Fruit fly (Drosophila melanogaster) whole organism, embryonic: ENCODE data around the gene PNPase.

Source experiments
- B-H1 ChIP-seq: fragments of 200-800 bp; sonication (Bioruptor generic); IDR thresholded peaks from 3 replicates; pipeline ENCODE4 v1.3.6; 2022; ENCODE audit warnings: missing biosample characterization, missing genetic modification characterization
- CG10979 ChIP-seq: fragments of 200-800 bp; sonication (Bioruptor generic); optimal IDR thresholded peaks from 2 replicates; lab custom pipeline; 2018; ENCODE audit warnings: missing biosample characterization, mild to moderate bottlenecking, missing genetic modification characterization, moderate library complexity
- CG11456 ChIP-seq: fragments of 200-800 bp; sonication (Bioruptor generic); IDR thresholded peaks from 3 replicates; pipeline ENCODE4 v1.3.6; 2022; ENCODE audit warnings: missing biosample characterization, missing genetic modification characterization
- CG12104 ChIP-seq: fragments of 200-800 bp; sonication (Bioruptor generic); optimal IDR thresholded peaks from 3 replicates; lab custom pipeline; 2016; ENCODE audit warnings: missing biosample characterization, missing genetic modification characterization
- CG13296 ChIP-seq: fragments of 200-800 bp; sonication (Bioruptor generic); optimal IDR thresholded peaks from 3 replicates; lab custom pipeline; 2018; ENCODE audit warnings: missing biosample characterization, mild to moderate bottlenecking, missing genetic modification characterization
- CG14441 ChIP-seq: fragments of 200-800 bp; sonication (Bioruptor generic); IDR thresholded peaks from 2 replicates; pipeline ENCODE4 v1.3.6; 2022; ENCODE audit warnings: missing biosample characterization, missing genetic modification characterization
- CG1529 ChIP-seq: fragments of 200-800 bp; sonication (Bioruptor generic); optimal IDR thresholded peaks from 3 replicates; lab custom pipeline; 2018; ENCODE audit warnings: missing biosample characterization, missing genetic modification characterization
- CG15479 ChIP-seq: fragments of 200-800 bp; sonication (Bioruptor generic); optimal IDR thresholded peaks from 3 replicates; lab custom pipeline; 2019; ENCODE audit warnings: missing biosample characterization, mild to moderate bottlenecking, missing genetic modification characterization, moderate library complexity
- CG16863 ChIP-seq: fragments of 200-800 bp; sonication (Bioruptor generic); optimal IDR thresholded peaks from 3 replicates; lab custom pipeline; 2016; ENCODE audit warnings: missing biosample characterization, missing genetic modification characterization
- CG17328 ChIP-seq: fragments of 200-800 bp; sonication (Bioruptor generic); IDR thresholded peaks from 2 replicates; pipeline ENCODE4 v1.3.6; 2022; ENCODE audit warnings: missing biosample characterization, missing genetic modification characterization
- CG17359 ChIP-seq: fragments of 200-800 bp; sonication (Bioruptor generic); optimal IDR thresholded peaks from 3 replicates; lab custom pipeline; 2018; ENCODE audit warnings: missing biosample characterization, mild to moderate bottlenecking, missing genetic modification characterization, moderate library complexity
- CG2202 ChIP-seq: fragments of 200-800 bp; sonication (Bioruptor generic); optimal IDR thresholded peaks from 2 replicates; lab custom pipeline; 2018; ENCODE audit warnings: missing biosample characterization, mild to moderate bottlenecking, missing genetic modification characterization
- CG2678 ChIP-seq: fragments of 200-800 bp; sonication (Bioruptor generic); optimal IDR thresholded peaks from 3 replicates; lab custom pipeline; 2019; ENCODE audit warnings: missing biosample characterization, mild to moderate bottlenecking, missing genetic modification characterization, moderate library complexity
- CG3065 ChIP-seq: fragments of 200-800 bp; sonication (Bioruptor generic); optimal IDR thresholded peaks from 2 replicates; lab custom pipeline; 2016; ENCODE audit warnings: missing biosample characterization, missing genetic modification characterization
- CG6175 ChIP-seq: fragments of 200-800 bp; sonication (Bioruptor generic); IDR thresholded peaks from 3 replicates; pipeline ENCODE4 v1.3.6; 2022; ENCODE audit warnings: missing biosample characterization, missing genetic modification characterization
- CG8944 ChIP-seq: fragments of 200-800 bp; sonication (Bioruptor generic); optimal IDR thresholded peaks from 3 replicates; lab custom pipeline; 2016; ENCODE audit warnings: missing biosample characterization, missing genetic modification characterization
- CG9876 ChIP-seq: fragments of 200-800 bp; sonication (Bioruptor generic); optimal IDR thresholded peaks from 2 replicates; lab custom pipeline; 2016; ENCODE audit warnings: missing biosample characterization, missing genetic modification characterization
- Camta ChIP-seq: fragments of 200-800 bp; sonication (Bioruptor generic); optimal IDR thresholded peaks from 2 replicates; lab custom pipeline; 2016; ENCODE audit warnings: missing biosample characterization, missing genetic modification characterization
- Dad ChIP-seq: fragments of 200-800 bp; sonication (Bioruptor generic); optimal IDR thresholded peaks from 3 replicates; lab custom pipeline; 2016; ENCODE audit warnings: missing biosample characterization, missing genetic modification characterization
- Dfd ChIP-seq, 2 experiments: fragments of >200 bp; optimal IDR thresholded peaks; 2 replicates each; lab custom pipeline; 2017; ENCODE audit warnings: missing biosample characterization in 2 of 2, missing genetic modification characterization in 2 of 2
- Dp ChIP-seq: fragments of 200-800 bp; sonication (Bioruptor generic); optimal IDR thresholded peaks from 2 replicates; lab custom pipeline; 2018; ENCODE audit warnings: missing biosample characterization, mild to moderate bottlenecking, missing genetic modification characterization, moderate library complexity
- Drgx ChIP-seq: fragments of 200-800 bp; sonication (Bioruptor generic); IDR thresholded peaks from 2 replicates; pipeline ENCODE4 v1.3.6; 2022; ENCODE audit warnings: missing biosample characterization, missing genetic modification characterization
- E2f2 ChIP-seq: fragments of 200-800 bp; sonication (Bioruptor generic); IDR thresholded peaks from 2 replicates; pipeline ENCODE4 v1.3.6; 2022; ENCODE audit warnings: missing biosample characterization, missing genetic modification characterization
- ERR ChIP-seq: fragments of 200-800 bp; sonication (Bioruptor generic); optimal IDR thresholded peaks from 2 replicates; lab custom pipeline; 2016; ENCODE audit warnings: missing biosample characterization, missing genetic modification characterization
- Fer2 ChIP-seq: fragments of 200-800 bp; sonication (Bioruptor generic); optimal IDR thresholded peaks from 2 replicates; lab custom pipeline; 2018; ENCODE audit warnings: missing biosample characterization, mild to moderate bottlenecking, missing genetic modification characterization, moderate library complexity
- Fer3 ChIP-seq: fragments of 200-800 bp; sonication (Bioruptor generic); optimal IDR thresholded peaks from 2 replicates; lab custom pipeline; 2018; ENCODE audit warnings: missing biosample characterization, mild to moderate bottlenecking, missing genetic modification characterization, moderate library complexity
- Hmr ChIP-seq: fragments of 200-800 bp; sonication (Bioruptor generic); optimal IDR thresholded peaks from 3 replicates; lab custom pipeline; 2017; ENCODE audit warnings: mild to moderate bottlenecking, missing biosample characterization, missing genetic modification reagents, missing genetic modification characterization
- Hr78 ChIP-seq, 2 experiments: fragments of 200-800 bp in 1 of 2; fragments of >200 bp in 1 of 2; sonication (Bioruptor generic) in 1 of 2; optimal IDR thresholded peaks; 2 replicates each; lab custom pipeline; 2017 to 2019; ENCODE audit warnings: missing biosample characterization in 2 of 2, missing genetic modification characterization in 2 of 2, mild to moderate bottlenecking in 1 of 2, moderate library complexity in 1 of 2
- Med ChIP-seq: fragments of 200-800 bp; sonication (Bioruptor generic); peaks from one replicate; lab custom pipeline; 2016; ENCODE audit warnings: missing biosample characterization, missing genetic modification characterization, mild to moderate bottlenecking, inconsistent platforms, moderate library complexity
- PHDP ChIP-seq: fragments of 200-800 bp; sonication (Bioruptor generic); optimal IDR thresholded peaks from 3 replicates; lab custom pipeline; 2018; ENCODE audit warnings: missing biosample characterization, mild to moderate bottlenecking, missing genetic modification characterization, moderate library complexity
- Rfx ChIP-seq: fragments of 200-800 bp; sonication (Bioruptor generic); IDR thresholded peaks from 2 replicates; pipeline ENCODE4 v1.3.6; 2022; ENCODE audit warnings: missing biosample characterization, missing genetic modification characterization
- Sin3A ChIP-seq: fragments of >200 bp; optimal IDR thresholded peaks from 2 replicates; lab custom pipeline; 2018
- Six4 ChIP-seq: fragments of 200-800 bp; sonication (Bioruptor generic); optimal IDR thresholded peaks from 2 replicates; lab custom pipeline; 2016; ENCODE audit warnings: missing biosample characterization, missing genetic modification characterization
- ap ChIP-seq: fragments of 200-800 bp; sonication (Bioruptor generic); IDR thresholded peaks from 2 replicates; pipeline ENCODE4 v1.3.6; 2022; ENCODE audit warnings: missing biosample characterization, missing genetic modification characterization
- ase ChIP-seq: fragments of 200-800 bp; sonication (Bioruptor generic); IDR thresholded peaks from 3 replicates; pipeline ENCODE4 v1.3.6; 2022; ENCODE audit warnings: missing biosample characterization, missing genetic modification characterization
- chm ChIP-seq: fragments of 200-800 bp; sonication (Bioruptor generic); IDR thresholded peaks from 2 replicates; pipeline ENCODE4 v1.3.6; 2022; ENCODE audit warnings: missing biosample characterization, missing genetic modification characterization
- croc ChIP-seq: fragments of 200-800 bp; sonication (Bioruptor generic); conservative IDR thresholded peaks from 3 replicates; pipeline ENCODE4 v1.3.6; 2022; ENCODE audit warnings: missing biosample characterization, missing genetic modification characterization
- crol ChIP-seq: fragments of 200-800 bp; sonication (Bioruptor generic); IDR thresholded peaks from 2 replicates; pipeline ENCODE4 v1.3.6; 2022; ENCODE audit warnings: missing biosample characterization, missing genetic modification characterization
- danr ChIP-seq: fragments of 200-800 bp; sonication (Bioruptor generic); IDR thresholded peaks from 2 replicates; pipeline ENCODE4 v1.3.6; 2022; ENCODE audit warnings: missing biosample characterization, missing genetic modification characterization
- fd102C ChIP-seq: fragments of 200-800 bp; sonication (Bioruptor generic); optimal IDR thresholded peaks from 2 replicates; lab custom pipeline; 2018; ENCODE audit warnings: missing biosample characterization, mild to moderate bottlenecking, missing genetic modification characterization, moderate library complexity
- fru ChIP-seq: fragments of >200 bp; optimal IDR thresholded peaks from 2 replicates; lab custom pipeline; 2017
- grau ChIP-seq: fragments of 200-800 bp; optimal IDR thresholded peaks from 3 replicates; lab custom pipeline; 2019; ENCODE audit warnings: missing biosample characterization, mild to moderate bottlenecking, missing genetic modification characterization, moderate library complexity
- ind ChIP-seq: fragments of 200-800 bp; sonication (Bioruptor generic); optimal IDR thresholded peaks from 3 replicates; lab custom pipeline; 2016; ENCODE audit warnings: missing biosample characterization, missing genetic modification characterization
- luna ChIP-seq: fragments of 200-800 bp; sonication (Bioruptor generic); optimal IDR thresholded peaks from 2 replicates; lab custom pipeline; 2016; ENCODE audit warnings: missing biosample characterization, missing genetic modification characterization
- maf-S ChIP-seq: fragments of 200-800 bp; sonication (Bioruptor generic); optimal IDR thresholded peaks from 2 replicates; lab custom pipeline; 2016; ENCODE audit warnings: missing biosample characterization, missing genetic modification characterization
- pb ChIP-seq: fragments of 200-800 bp; sonication (Bioruptor generic); optimal IDR thresholded peaks from 3 replicates; lab custom pipeline; 2016; ENCODE audit warnings: missing biosample characterization, missing genetic modification characterization
- peb ChIP-seq: fragments of 200-800 bp; sonication (Bioruptor generic); IDR thresholded peaks from 2 replicates; pipeline ENCODE4 v1.3.6; 2022; ENCODE audit warnings: missing biosample characterization, missing genetic modification characterization
- pfk ChIP-seq: fragments of 200-800 bp; sonication (Bioruptor generic); optimal IDR thresholded peaks from 2 replicates; lab custom pipeline; 2018; ENCODE audit warnings: missing biosample characterization, mild to moderate bottlenecking, missing genetic modification characterization, moderate library complexity
- run ChIP-seq: fragments of 200-800 bp; sonication (Bioruptor generic); optimal IDR thresholded peaks from 3 replicates; lab custom pipeline; 2018; ENCODE audit warnings: missing biosample characterization, mild to moderate bottlenecking, missing genetic modification characterization
- sima ChIP-seq: fragments of 200-800 bp; sonication (Bioruptor generic); optimal IDR thresholded peaks from 2 replicates; lab custom pipeline; 2016; ENCODE audit warnings: missing biosample characterization, missing genetic modification characterization
- trh ChIP-seq: fragments of 200-800 bp; sonication (Bioruptor generic); optimal IDR thresholded peaks from 2 replicates; lab custom pipeline; 2016; ENCODE audit warnings: missing biosample characterization, missing genetic modification characterization
- ttk ChIP-seq: fragments of 200-800 bp; sonication (Bioruptor generic); IDR thresholded peaks from 2 replicates; pipeline ENCODE4 v2.1.2; 2022; ENCODE audit warnings: missing biosample characterization, missing genetic modification characterization

PNPase gene

DNA sequence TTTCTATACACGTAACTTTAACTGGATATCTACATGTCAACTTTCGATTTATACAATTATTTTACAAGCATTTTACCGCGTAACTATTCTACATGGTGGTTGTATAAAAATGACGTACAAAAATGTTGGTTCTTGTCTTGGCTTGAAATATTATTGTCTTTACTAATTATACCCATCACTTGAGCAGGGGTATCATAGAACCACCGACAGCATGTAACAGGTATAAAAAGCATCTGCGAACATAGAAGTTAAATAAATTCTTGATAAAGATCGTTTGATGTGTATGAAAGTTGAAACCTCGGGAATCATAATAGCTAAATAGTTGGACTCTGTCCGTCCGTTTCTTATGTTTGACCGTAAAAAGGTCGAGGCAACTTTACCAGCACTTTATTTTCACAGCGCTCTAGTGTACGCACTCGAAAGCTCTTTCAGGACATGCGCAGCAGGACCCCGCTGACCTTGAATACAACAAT lies 24.0 kb downstream of the PNPase start (continued):
- TF ChIP-seq CG17328 (GFP tag; lab: Robert Waterston, UW): peak; percentile 61; the same call in 1 of the 2 replicates
- peak; percentile 44 for TF ChIP-seq E2f2
- TF ChIP-seq peb: no peak
- no peak for TF ChIP-seq sima (GFP tag; lab: Kevin White, UChicago)
- TF ChIP-seq CG2202 (tag; lab: Kevin White, UChicago): peak; percentile 11
- TF ChIP-seq CG10979 (tag; lab: Kevin White, UChicago): no peak
- TF ChIP-seq ttk (GFP tag; lab: Robert Waterston, UW): peak; percentile 45
- TF ChIP-seq ERR (GFP tag; lab: Kevin White, UChicago): no peak
- no peak for TF ChIP-seq ap
- peak; percentile 17 for TF ChIP-seq Dad (GFP tag; lab: Kevin White, UChicago)
- TF ChIP-seq B-H1 (GFP tag; lab: Robert Waterston, UW): no peak; the same call in 2 of the 3 replicates
- TF ChIP-seq CG15479 (GFP tag; lab: Kevin White, UChicago): no peak
- TF ChIP-seq CG9876 (GFP tag; lab: Kevin White, UChicago): no peak
- peak; percentile 4 for TF ChIP-seq Dp (GFP tag; lab: Kevin White, UChicago)
- no peak for TF ChIP-seq Camta (GFP tag; lab: Kevin White, UChicago)
- no peak for TF ChIP-seq crol (GFP tag; lab: Robert Waterston, UW)
- no peak for TF ChIP-seq fru (lab: Kevin White, UChicago)
- TF ChIP-seq ase: peak; percentile 23; the same call in 1 of the 3 replicates
- peak; percentile 85 for TF ChIP-seq Hmr (GFP tag; lab: Kevin White, UChicago)
- peak; percentile 55 for TF ChIP-seq Fer3 (tag; lab: Kevin White, UChicago)
- no peak for TF ChIP-seq CG6175 (GFP tag; lab: Robert Waterston, UW)
- peak; percentile 57; the same call in 1 of the 2 replicates for TF ChIP-seq CG14441
- no peak for TF ChIP-seq Hr78 (GFP tag; optimal IDR thresholded peaks at IDR 0.05; lab: Kevin White, UChicago)
- TF ChIP-seq run (tag; lab: Kevin White, UChicago): no peak
- no peak for TF ChIP-seq Dfd (GFP tag; optimal IDR thresholded peaks at IDR 0.05; lab: Kevin White, UChicago)
- peak; percentile 67 for TF ChIP-seq Drgx
- no peak for TF ChIP-seq CG1529 (GFP tag; lab: Kevin White, UChicago)
- TF ChIP-seq grau: peak; percentile 69
- TF ChIP-seq CG8944 (GFP tag; lab: Kevin White, UChicago): no peak
- no peak for TF ChIP-seq CG13296 (GFP tag; lab: Kevin White, UChicago)
- TF ChIP-seq pfk (GFP tag; lab: Kevin White, UChicago): no peak
- TF ChIP-seq luna: no peak
- TF ChIP-seq chm (GFP tag; lab: Robert Waterston, UW): peak; percentile 49; the same call in 1 of the 2 replicates
- peak; percentile 50 for TF ChIP-seq CG17359 (tag; lab: Kevin White, UChicago)
- peak; percentile 90 for TF ChIP-seq Med (GFP tag; lab: Kevin White, UChicago)
- TF ChIP-seq PHDP: peak; percentile 77
- no peak for TF ChIP-seq pb (GFP tag; lab: Kevin White, UChicago)
- TF ChIP-seq CG12104 (GFP tag; lab: Kevin White, UChicago): no peak
- TF ChIP-seq CG11456: 0 out of 3 replicates have a peak, but pooled peaks have one; percentile 50
- peak; percentile 70 for TF ChIP-seq Rfx (GFP tag; lab: Robert Waterston, UW)
- no peak for TF ChIP-seq Fer2 (tag; lab: Kevin White, UChicago)
- TF ChIP-seq CG3065: no peak
- peak; percentile 2 for TF ChIP-seq ind
- TF ChIP-seq Six4 (GFP tag; lab: Kevin White, UChicago): no peak
- TF ChIP-seq CG16863 (GFP tag; lab: Kevin White, UChicago): peak; percentile 53
- TF ChIP-seq maf-S (GFP tag; lab: Kevin White, UChicago): peak; percentile 12
- TF ChIP-seq croc: no peak
- no peak for TF ChIP-seq trh
- 0 out of 2 replicates have a peak, but pooled peaks have one; percentile 20 for TF ChIP-seq danr (GFP tag; lab: Robert Waterston, UW)
- TF ChIP-seq Sin3A: no peak
- peak; percentile 45 for TF ChIP-seq CG2678 (tag; lab: Kevin White, UChicago)
- TF ChIP-seq fd102C (GFP tag; lab: Kevin White, UChicago): no peak
